Worm (Caenorhabditis elegans) whole organism, L4/young adult: ENCODE results near the gene obr-1.

Experiments
- W03F9.2 ChIP-seq: fragments of 150-350 bp; optimal IDR thresholded peaks from 2 replicates; lab custom pipeline; 2014; ENCODE audit warnings: missing biosample characterization, missing genetic modification characterization
- him-1 ChIP-seq: sonication (generic microtip); optimal IDR thresholded peaks from 2 replicates; lab custom pipeline; 2016; ENCODE audit warnings: missing genotype, missing genetic modification reagents, missing genetic modification characterization, missing compliant biosample characterization

DNA sequence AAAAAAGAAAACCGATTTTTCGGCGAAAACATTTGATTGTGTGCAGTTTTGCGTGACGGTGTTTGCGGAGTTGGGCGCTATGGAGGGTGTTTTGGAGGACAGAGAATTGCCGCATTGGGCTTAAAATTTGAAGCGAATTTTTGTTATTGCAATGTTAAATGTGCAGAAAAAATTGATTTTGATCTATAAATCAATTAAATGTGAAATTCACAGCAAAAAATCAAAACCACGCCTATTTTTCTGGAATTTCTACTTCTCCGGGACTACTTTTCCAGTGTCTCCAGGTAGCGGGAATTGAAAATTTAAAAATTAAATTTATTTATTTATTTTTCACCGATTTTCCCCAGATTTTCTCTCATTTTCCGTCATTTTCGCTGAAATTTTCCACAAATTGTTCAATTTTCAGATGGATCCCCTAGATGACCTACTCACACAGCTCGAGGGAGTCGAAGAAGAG, 46.5 kb upstream of the obr-1 start, which contains the start of gene mcm-10:
- peak; percentile 59 for TF ChIP-seq W03F9.2 (tag; lab: Kevin White, UChicago)
- TF ChIP-seq him-1 (tag; lab: Kevin White, UChicago), result peak; percentile 31
